Fruit fly (Drosophila melanogaster): ENCODE measurements around the gene CG15386.

Gene CG15386

DNA sequence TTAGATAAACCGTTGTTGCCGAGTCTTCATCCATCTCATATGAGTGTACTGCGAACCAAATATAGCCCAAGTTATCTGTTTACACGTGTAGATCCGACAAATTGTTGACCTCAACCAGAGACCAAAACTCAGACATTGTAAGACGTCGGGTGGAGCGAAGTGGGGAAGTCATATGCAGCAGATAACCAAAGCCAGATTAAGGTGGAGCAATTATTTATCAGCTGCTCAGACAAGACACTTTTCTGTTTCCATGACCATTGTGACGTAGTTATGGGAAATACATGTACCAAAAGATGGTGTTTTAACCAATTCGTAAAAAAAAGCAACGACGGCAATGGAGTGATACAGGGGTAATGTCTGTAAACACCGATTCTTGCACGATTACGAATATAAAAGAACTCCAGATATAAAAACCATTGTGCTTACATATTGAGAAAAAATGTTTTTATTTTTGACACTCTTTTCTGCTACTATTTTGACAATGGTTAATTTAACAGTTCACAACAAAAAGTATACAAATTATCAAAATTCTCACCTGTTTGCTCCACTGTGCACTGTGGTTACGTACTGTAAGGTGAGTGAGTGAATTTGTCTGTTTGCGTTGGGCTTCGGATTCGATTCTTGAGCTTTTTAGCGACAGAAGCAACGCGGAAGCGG, 39.6 kb downstream of the CG15386 start (continued):
- TF ChIP-seq CG16815 (GFP tag; optimal IDR thresholded peaks at IDR 0.05) (no peak), CG10654 (GFP tag; optimal IDR thresholded peaks at IDR 0.05) (peak; percentile 34), Sox102F (GFP tag; optimal IDR thresholded peaks at IDR 0.05) (peak; percentile 50), lab (GFP tag; optimal IDR thresholded peaks at IDR 0.05) (peak; percentile 23), CG9437 (GFP tag; optimal IDR thresholded peaks at IDR 0.05) (peak; percentile 29), CG10979 (tag; optimal IDR thresholded peaks at IDR 0.05) (peak; percentile 5), CG4282 (GFP tag; optimal IDR thresholded peaks at IDR 0.05) (peak; percentile 88), CG13624 (GFP tag; optimal IDR thresholded peaks at IDR 0.05) (peak; percentile 45), CG12744 (GFP tag; optimal IDR thresholded peaks at IDR 0.05) (peak; percentile 18), ato (GFP tag; IDR thresholded peaks at IDR 0.05; ENCODE audit: partially characterized antibody) (no peak), CG1024 (GFP tag; IDR thresholded peaks at IDR 0.05) (no peak; the same call in 1 of the 2 replicates), HLH3B (GFP tag; IDR thresholded peaks at IDR 0.05) (peak; percentile 56; the same call in 1 of the 2 replicates), fd96Cb (tag; optimal IDR thresholded peaks at IDR 0.05) (peak; percentile 49), CG6254 (GFP tag; optimal IDR thresholded peaks at IDR 0.05) (no peak), eve (GFP tag; optimal IDR thresholded peaks at IDR 0.05) (peak in 1 of 2 experiments; percentile 84), CG4707 (GFP tag; optimal IDR thresholded peaks at IDR 0.05) (peak; percentile 77), CG11247 (GFP tag; IDR thresholded peaks at IDR 0.05) (peak; percentile 56), Deaf1 (tag; optimal IDR thresholded peaks at IDR 0.05) (no peak), slou (GFP tag; optimal IDR thresholded peaks at IDR 0.05) (peak; percentile 30), Optix (GFP tag; IDR thresholded peaks at IDR 0.05) (no peak), Aef1 (GFP tag; IDR thresholded peaks at IDR 0.05) (0 out of 3 replicates have a peak, but pooled peaks have one; percentile 15), CG9932 (GFP tag; IDR thresholded peaks at IDR 0.05) (peak; percentile 70), Side (GFP tag; optimal IDR thresholded peaks at IDR 0.05) (peak; percentile 9), Usf (GFP tag; optimal IDR thresholded peaks at IDR 0.05) (no peak), CG11504 (tag; optimal IDR thresholded peaks at IDR 0.05) (peak; percentile 54), Stat92E (GFP tag; optimal IDR thresholded peaks at IDR 0.05) (peak in 1 of 3 experiments; percentile 46), CG10147 (GFP tag; optimal IDR thresholded peaks at IDR 0.05) (no peak), Hr51 (GFP tag; optimal IDR thresholded peaks at IDR 0.05) (peak; percentile 39 to 59), tgo (GFP tag; IDR thresholded peaks at IDR 0.05) (peak; percentile 29; the same call in 1 of the 3 replicates), Dp (GFP tag; optimal IDR thresholded peaks at IDR 0.05) (no peak), CG18262 (tag; optimal IDR thresholded peaks at IDR 0.05) (peak; percentile 37), CG18619 (GFP tag; optimal IDR thresholded peaks at IDR 0.05) (peak; percentile 39), sima (GFP tag; optimal IDR thresholded peaks at IDR 0.05) (no peak), dmrt99B (tag; optimal IDR thresholded peaks at IDR 0.05) (peak; percentile 34), lilli (GFP tag; optimal IDR thresholded peaks at IDR 0.05) (peak; percentile 64), CG17361 (GFP tag; IDR thresholded peaks at IDR 0.05) (peak; percentile 39; the same call in 1 of the 3 replicates), shn (GFP tag; optimal IDR thresholded peaks at IDR 0.05) (peak; percentile 73), gcm2 (GFP tag; optimal IDR thresholded peaks at IDR 0.05) (peak; percentile 64), NfI (GFP tag; optimal IDR thresholded peaks at IDR 0.05) (peak; percentile 37), chinmo (GFP tag; IDR thresholded peaks at IDR 0.05; ENCODE audit: partially characterized antibody) (no peak), pho (GFP tag; optimal IDR thresholded peaks at IDR 0.05) (peak; percentile 72), caup (GFP tag; optimal IDR thresholded peaks at IDR 0.05; ENCODE audit: severe bottlenecking) (peak; percentile 32), Dad (GFP tag; optimal IDR thresholded peaks at IDR 0.05) (no peak), CG12659 (GFP tag; optimal IDR thresholded peaks at IDR 0.05) (peak; percentile 45), CG13123 (GFP tag; optimal IDR thresholded peaks at IDR 0.05) (peak; percentile 1), CG11695 (GFP tag; IDR thresholded peaks at IDR 0.05) (no peak), lola (GFP tag; optimal IDR thresholded peaks at IDR 0.05) (peak in 1 of 3 experiments; percentile 5), Dip3 (GFP tag; optimal IDR thresholded peaks at IDR 0.05) (peak; percentile 43)

Data from whole organism, embryonic.